Fruit fly (Drosophila melanogaster): ENCODE data around the gene nkd.

DNA sequence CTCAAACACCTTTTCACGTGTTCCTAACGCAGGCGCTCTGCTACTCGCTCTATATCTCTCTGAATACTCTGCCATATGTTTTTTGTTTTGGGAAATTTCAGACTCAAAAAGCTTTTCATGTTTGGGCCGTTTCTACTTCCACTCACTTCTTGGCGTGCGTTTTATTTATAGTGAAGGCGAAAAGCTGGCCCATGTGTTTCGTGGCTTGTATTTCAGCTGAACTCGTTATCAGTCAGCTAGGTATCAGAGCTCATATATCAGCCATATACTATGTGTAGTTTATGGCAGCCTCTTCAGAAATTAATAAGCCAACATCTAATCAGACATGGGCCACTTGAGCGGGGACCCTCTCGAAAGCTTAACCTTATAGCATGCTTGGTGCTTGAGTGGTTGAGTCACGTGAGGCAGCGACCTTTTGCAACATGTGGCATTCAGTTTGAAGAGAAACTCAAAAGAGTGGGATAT, 50.7 kb downstream of the nkd start:
- TF ChIP-seq Dll (optimal IDR thresholded peaks at IDR 0.05) = no peak
- no peak for TF ChIP-seq psq (optimal IDR thresholded peaks at IDR 0.05)
